Worm (Caenorhabditis elegans) whole organism, L4/young adult: ENCODE measurements around the gene cdo-1.

Source experiments
- W03F9.2 ChIP-seq: fragments of 150-350 bp; optimal IDR thresholded peaks from 2 replicates; lab custom pipeline; 2014; ENCODE audit warnings: missing biosample characterization, missing genetic modification characterization
- dao-5 ChIP-seq: sonication (generic microtip); optimal IDR thresholded peaks from 2 replicates; lab custom pipeline; 2016; ENCODE audit warnings: missing genotype, missing genetic modification characterization, moderate library complexity, missing compliant biosample characterization
- him-1 ChIP-seq: sonication (generic microtip); optimal IDR thresholded peaks from 2 replicates; lab custom pipeline; 2016; ENCODE audit warnings: missing genotype, missing genetic modification reagents, missing genetic modification characterization, missing compliant biosample characterization

DNA sequence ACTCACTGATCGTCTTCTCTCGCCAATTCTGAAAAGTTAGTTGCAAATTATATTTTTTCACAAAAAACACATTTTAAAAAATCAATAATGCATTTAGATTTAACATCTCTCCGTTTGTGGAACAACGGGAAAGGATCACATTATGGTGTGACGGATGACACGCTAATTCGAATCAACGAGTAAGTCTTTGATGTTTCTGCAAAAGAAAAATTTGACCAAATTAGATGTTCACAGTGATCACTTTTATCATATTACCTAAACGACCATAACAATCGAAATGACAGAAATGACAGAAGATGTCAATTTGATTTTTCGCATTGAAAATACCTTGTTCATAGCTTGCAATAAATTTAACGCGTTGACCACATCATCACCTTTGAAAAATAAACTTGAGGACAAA, 2.0 kb downstream of the cdo-1 start:
- TF ChIP-seq dao-5 (tag; lab: Kevin White, UChicago) (no peak), him-1 (tag; lab: Kevin White, UChicago) (no peak), W03F9.2 (tag; lab: Kevin White, UChicago) (no peak)
